Worm (Caenorhabditis elegans): ENCODE measurements around the gene snt-2.

Gene snt-2

DNA sequence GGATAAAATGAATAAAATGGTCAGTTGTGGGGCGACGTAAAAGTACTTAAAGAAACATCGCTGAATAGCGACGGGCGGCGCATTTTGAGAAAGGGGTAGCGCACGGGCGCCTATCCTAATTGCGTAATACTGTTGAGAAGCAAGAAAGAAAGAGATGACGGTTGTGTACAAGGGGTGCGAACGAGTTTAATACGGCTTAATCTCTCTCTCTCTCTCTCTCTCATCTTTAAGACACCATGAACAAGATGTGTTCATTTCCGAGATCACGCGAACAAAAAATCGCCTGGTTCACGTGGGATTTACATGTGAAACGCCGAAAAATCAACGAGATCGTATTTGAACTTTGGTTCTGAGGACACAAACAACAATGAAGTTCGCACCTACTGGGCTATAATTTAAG is 33.9 kb downstream of the snt-2 start:
- TF ChIP-seq pha-4 (tag; optimal IDR thresholded peaks at IDR 0.05) (no peak), bed-3 (GFP tag; optimal IDR thresholded peaks at IDR 0.05) (no peak), nhr-2 (tag; optimal IDR thresholded peaks at IDR 0.05) (no peak), lsy-2 (tag; optimal IDR thresholded peaks at IDR 0.05) (no peak), drap-1 (GFP tag; optimal IDR thresholded peaks at IDR 0.05) (no peak), elt-3 (tag; optimal IDR thresholded peaks at IDR 0.05) (no peak), ces-1 (GFP tag; optimal IDR thresholded peaks at IDR 0.05) (no peak), zip-8 (tag; optimal IDR thresholded peaks at IDR 0.05) (no peak), mep-1 (tag; optimal IDR thresholded peaks at IDR 0.05) (no peak), tbx-8 (GFP tag; optimal IDR thresholded peaks at IDR 0.05) (no peak), M03D4.4 (tag; optimal IDR thresholded peaks at IDR 0.05) (no peak), ceh-39 (tag; optimal IDR thresholded peaks at IDR 0.05) (no peak), nhr-237 (tag; optimal IDR thresholded peaks at IDR 0.05) (no peak), ham-2 (GFP tag; optimal IDR thresholded peaks at IDR 0.05) (no peak), ceh-83 (GFP tag; optimal IDR thresholded peaks at IDR 0.05) (no peak), hlh-1 (tag; optimal IDR thresholded peaks at IDR 0.05) (no peak), lin-32 (GFP tag; optimal IDR thresholded peaks at IDR 0.05) (no peak), unc-120 (tag; optimal IDR thresholded peaks at IDR 0.05; ENCODE audit: poor library complexity, severe bottlenecking) (no peak)

DNA sequence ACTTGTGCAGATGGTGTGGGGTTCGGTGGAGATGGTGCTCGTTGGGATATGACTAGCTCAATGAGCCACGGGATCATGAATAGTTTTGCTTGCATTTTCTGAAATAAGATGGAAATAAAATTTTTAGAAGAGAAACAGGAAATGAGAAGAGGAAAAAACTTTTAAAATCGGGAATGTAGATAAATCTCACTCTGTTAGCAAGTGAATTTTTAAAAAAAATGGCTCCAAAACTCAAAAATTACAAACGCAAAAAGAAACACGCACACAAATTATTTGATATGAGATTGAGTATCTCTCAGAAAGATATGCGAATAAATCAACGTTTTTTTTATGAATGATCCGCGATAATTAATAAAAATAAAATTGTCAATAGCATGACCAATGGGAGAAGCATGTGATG is 35.6 kb downstream of the snt-2 start, which contains the start of gene T17H7.7:
TSS of gene T17H7.7 (minus strand) at position 101 of the 400 bp plus-strand sequence.
- TF ChIP-seq ceh-83 (GFP tag; optimal IDR thresholded peaks at IDR 0.05) (no peak), nhr-76 (tag; optimal IDR thresholded peaks at IDR 0.05) (no peak), M03D4.4 (tag; optimal IDR thresholded peaks at IDR 0.05) (no peak), elt-3 (tag; optimal IDR thresholded peaks at IDR 0.05) (no peak), mab-5 (tag; optimal IDR thresholded peaks at IDR 0.05) (no peak)

DNA sequence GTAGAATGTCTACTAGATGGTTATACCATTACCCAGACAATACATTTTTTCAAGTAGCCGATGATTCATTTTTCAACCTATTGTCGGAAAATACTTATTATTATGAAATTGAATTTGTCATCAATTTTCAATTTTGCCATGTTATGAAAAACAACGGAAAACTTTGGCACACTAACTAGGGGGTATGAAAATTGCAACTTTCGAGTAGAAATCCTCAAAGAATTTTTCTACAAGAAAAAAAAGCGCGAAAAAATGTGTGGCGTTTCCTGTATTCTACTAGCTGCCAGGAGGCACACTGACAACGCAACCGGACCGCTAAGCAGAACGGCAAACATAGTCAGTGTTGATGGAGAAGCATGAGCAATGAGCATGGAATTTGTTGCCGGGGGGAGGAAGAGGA is 39.2 kb downstream of the snt-2 start:
- TF ChIP-seq ceh-39 (tag; optimal IDR thresholded peaks at IDR 0.05) (no peak), drap-1 (GFP tag; optimal IDR thresholded peaks at IDR 0.05) (no peak), tbx-8 (GFP tag; optimal IDR thresholded peaks at IDR 0.05) (no peak), blmp-1 (tag; optimal IDR thresholded peaks at IDR 0.05) (no peak), bed-3 (GFP tag; optimal IDR thresholded peaks at IDR 0.05) (no peak), snpc-4 (tag; optimal IDR thresholded peaks at IDR 0.05) (no peak), sem-2 (GFP tag; optimal IDR thresholded peaks at IDR 0.05) (no peak), nhr-28 (tag; optimal IDR thresholded peaks at IDR 0.05) (no peak), nhr-76 (tag; optimal IDR thresholded peaks at IDR 0.05) (no peak), mep-1 (tag; optimal IDR thresholded peaks at IDR 0.05) (no peak), zip-8 (tag; optimal IDR thresholded peaks at IDR 0.05) (no peak)

DNA sequence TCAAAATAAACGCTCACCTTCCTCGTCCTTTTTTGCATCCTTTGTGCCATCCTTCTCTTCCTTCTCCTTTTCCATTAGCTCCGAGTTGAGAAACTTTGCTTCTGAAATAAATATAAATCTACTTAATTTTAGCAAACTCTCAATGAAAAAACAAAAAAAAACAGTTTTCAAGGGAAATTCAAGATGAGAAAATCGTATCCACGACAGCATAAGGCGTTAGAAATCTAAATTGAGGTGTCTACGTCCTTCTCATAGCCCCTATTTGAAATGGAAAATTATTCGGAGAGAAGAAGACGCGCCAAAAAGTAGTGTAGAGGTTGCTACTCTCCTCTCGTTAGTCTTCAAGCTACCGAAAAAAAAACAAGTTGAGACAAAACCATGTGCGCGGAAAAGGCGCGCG is 41.2 kb downstream of the snt-2 start, which contains the start of gene pat-12:
TSS of gene pat-12 (minus strand) at position 101 of the 400 bp plus-strand sequence.
- TF ChIP-seq lsy-2 (tag; optimal IDR thresholded peaks at IDR 0.05) = no peak
- no peak for TF ChIP-seq nhr-237 (tag; optimal IDR thresholded peaks at IDR 0.05)
- no peak for TF ChIP-seq sptf-1 (tag; optimal IDR thresholded peaks at IDR 0.05)

DNA sequence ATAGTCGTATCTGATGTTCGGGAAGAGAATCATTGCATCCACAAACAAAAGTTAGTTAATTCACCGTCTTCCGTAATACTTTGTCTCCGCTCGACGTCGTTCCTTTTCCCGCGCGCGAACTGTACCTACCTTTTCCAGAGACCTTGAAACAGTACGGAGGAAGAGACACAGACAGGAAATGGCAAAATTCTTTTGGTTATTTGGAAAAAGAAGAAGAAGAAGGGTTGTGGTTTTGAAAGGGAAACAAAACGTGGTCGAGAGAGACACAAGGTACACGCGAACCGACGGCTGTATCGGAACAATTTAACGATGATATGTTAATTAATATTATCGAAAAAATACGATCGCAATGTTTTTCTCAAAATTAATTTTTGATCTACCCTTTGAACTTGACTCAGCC is 43.5 kb downstream of the snt-2 start:
- no peak for TF ChIP-seq snpc-4 (tag; optimal IDR thresholded peaks at IDR 0.05)
- TF ChIP-seq pha-4 (tag; optimal IDR thresholded peaks at IDR 0.05) = no peak
- no peak for TF ChIP-seq zip-8 (tag; optimal IDR thresholded peaks at IDR 0.05)
- no peak for TF ChIP-seq unc-62 (GFP tag; optimal IDR thresholded peaks at IDR 0.05)
- no peak for TF ChIP-seq mep-1 (tag; optimal IDR thresholded peaks at IDR 0.05)
- TF ChIP-seq unc-39 (tag; optimal IDR thresholded peaks at IDR 0.05) = no peak
- no peak for TF ChIP-seq sptf-1 (tag; optimal IDR thresholded peaks at IDR 0.05)

DNA sequence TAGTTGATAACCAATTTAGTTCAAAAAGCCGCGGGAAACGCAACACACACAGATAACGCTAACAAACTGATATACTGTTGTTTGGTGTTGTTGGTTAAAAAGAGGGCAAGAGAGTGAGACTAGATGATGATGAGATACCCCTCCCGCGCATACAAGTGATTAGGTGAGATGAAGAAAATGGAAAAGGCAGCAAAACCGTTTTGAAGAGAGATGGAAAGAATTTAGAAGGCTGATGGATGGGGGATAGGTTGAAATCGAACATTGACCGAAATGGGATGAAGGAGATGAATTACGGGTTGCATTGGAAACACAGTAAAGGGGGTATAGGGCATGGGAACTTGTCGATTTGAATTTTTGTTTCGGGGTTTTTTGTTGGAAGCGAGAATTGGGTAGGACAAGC is 44.8 kb downstream of the snt-2 start:
- TF ChIP-seq nhr-2 (tag; optimal IDR thresholded peaks at IDR 0.05) = no peak
- no peak for TF ChIP-seq mep-1 (tag; optimal IDR thresholded peaks at IDR 0.05)
- no peak for TF ChIP-seq nhr-28 (tag; optimal IDR thresholded peaks at IDR 0.05)
- TF ChIP-seq zip-8 (tag; optimal IDR thresholded peaks at IDR 0.05) = no peak
- no peak for TF ChIP-seq flh-1 (GFP tag; optimal IDR thresholded peaks at IDR 0.05)
- no peak for TF ChIP-seq elt-3 (tag; optimal IDR thresholded peaks at IDR 0.05)
- TF ChIP-seq tbx-8 (GFP tag; optimal IDR thresholded peaks at IDR 0.05) = no peak
- no peak for TF ChIP-seq sptf-1 (tag; optimal IDR thresholded peaks at IDR 0.05)
- no peak for TF ChIP-seq ceh-43 (GFP tag; optimal IDR thresholded peaks at IDR 0.05)
- TF ChIP-seq ceh-39 (tag; optimal IDR thresholded peaks at IDR 0.05) = no peak
- TF ChIP-seq nhr-76 (tag; optimal IDR thresholded peaks at IDR 0.05) = no peak
- TF ChIP-seq mab-5 (tag; optimal IDR thresholded peaks at IDR 0.05) = no peak
- no peak for TF ChIP-seq nhr-12 (tag; optimal IDR thresholded peaks at IDR 0.05)
- no peak for TF ChIP-seq lsy-2 (tag; optimal IDR thresholded peaks at IDR 0.05)
- TF ChIP-seq unc-120 (tag; optimal IDR thresholded peaks at IDR 0.05; ENCODE audit: poor library complexity, severe bottlenecking) = no peak
- no peak for TF ChIP-seq elt-1 (tag; optimal IDR thresholded peaks at IDR 0.05; ENCODE audit: borderline replicate concordance, insufficient read depth)
- TF ChIP-seq hlh-1 (tag; optimal IDR thresholded peaks at IDR 0.05) = no peak
- no peak for TF ChIP-seq lin-32 (GFP tag; optimal IDR thresholded peaks at IDR 0.05)
- no peak for TF ChIP-seq lin-13 (tag; optimal IDR thresholded peaks at IDR 0.05)
- no peak for TF ChIP-seq cnd-1 (tag; optimal IDR thresholded peaks at IDR 0.05)
